Worm (Caenorhabditis elegans) whole organism, L1 larva: ENCODE data around the gene K03B4.4.

Experiments
- C16A3.4 ChIP-seq: fragments of 150-350 bp; optimal IDR thresholded peaks from 2 replicates; lab custom pipeline; 2014; ENCODE audit warnings: missing biosample characterization, missing genetic modification characterization
- F16B12.6 ChIP-seq: fragments of 150-350 bp; optimal IDR thresholded peaks from 2 replicates; lab custom pipeline; 2014; ENCODE audit warnings: missing biosample characterization, missing genetic modification characterization
- alr-1 ChIP-seq: fragments of 200-800 bp; sonication (Bioruptor generic); optimal IDR thresholded peaks from 2 replicates; lab custom pipeline; 2018; ENCODE audit warnings: borderline replicate concordance, mild to moderate bottlenecking, missing genetic modification characterization, missing compliant biosample characterization
- aly-2 ChIP-seq: fragments of 150-350 bp; optimal IDR thresholded peaks from 2 replicates; lab custom pipeline; 2014; ENCODE audit warnings: missing biosample characterization, missing genetic modification characterization
- dpl-1 ChIP-seq, 3 experiments: fragments of 150-350 bp in 2 of 3; sonication (generic microtip) in 1 of 3; optimal IDR thresholded peaks; 2 replicates each; lab custom pipeline; 2014 to 2017; ENCODE audit warnings: missing biosample characterization in 3 of 3, missing genetic modification characterization in 3 of 3, missing genetic modification reagents in 3 of 3
- hlh-4 ChIP-seq: sonication (generic microtip); optimal IDR thresholded peaks from 2 replicates; lab custom pipeline; 2016; ENCODE audit warnings: mild to moderate bottlenecking, missing genetic modification characterization, missing compliant biosample characterization
- isw-1 ChIP-seq: fragments of 200-800 bp; sonication (Bioruptor generic); IDR thresholded peaks from 2 replicates; pipeline ENCODE4 v1.3.6; 2022; ENCODE audit warnings: missing genetic modification characterization, missing compliant biosample characterization
- mdl-1 ChIP-seq, 2 experiments: fragments of 150-350 bp; optimal IDR thresholded peaks; 2 replicates each; lab custom pipeline; 2014 to 2017; ENCODE audit warnings: missing biosample characterization in 2 of 2, missing genetic modification characterization in 2 of 2, inconsistent platforms in 1 of 2
- nhr-76 ChIP-seq: sonication (generic microtip); optimal IDR thresholded peaks from 2 replicates; lab custom pipeline; 2017; ENCODE audit warnings: missing biosample characterization, missing genetic modification characterization
- nhr-77 ChIP-seq: fragments of 150-350 bp; optimal IDR thresholded peaks from 2 replicates; lab custom pipeline; 2014; ENCODE audit warnings: missing biosample characterization, missing genetic modification characterization
- skn-1 ChIP-seq: fragments of 150-350 bp; optimal IDR thresholded peaks from 2 replicates; lab custom pipeline; 2014; ENCODE audit warnings: missing biosample characterization, missing genetic modification characterization

ce11 chrV:4681670-4682069, at the start of gene K03B4.4:
- TF ChIP-seq nhr-77 (tag; lab: Kevin White, UChicago) (no peak), skn-1 (tag; lab: Kevin White, UChicago) (no peak), aly-2 (tag; lab: Kevin White, UChicago) (no peak), isw-1 (GFP tag; lab: Robert Waterston, UW) (no peak), hlh-4 (no peak), nhr-76 (tag; lab: Kevin White, UChicago) (no peak), dpl-1 (GFP tag; optimal IDR thresholded peaks at IDR 0.05; lab: Kevin White, UChicago) (no peak), mdl-1 (tag; optimal IDR thresholded peaks at IDR 0.05; lab: Kevin White, UChicago) (no peak), F16B12.6 (tag; lab: Kevin White, UChicago) (no peak), C16A3.4 (tag; lab: Kevin White, UChicago) (no peak), alr-1 (tag; lab: Kevin White, UChicago) (no peak)
